Fruit fly (Drosophila melanogaster) whole organism: ENCODE data around the gene CG7567.

Experiments used
- CG8478 ChIP-seq: fragments of >200 bp; optimal IDR thresholded peaks from 2 replicates; lab custom pipeline; 2018; ENCODE audit warnings: inconsistent platforms
- Dll ChIP-seq: fragments of >200 bp; optimal IDR thresholded peaks from 2 replicates; lab custom pipeline; 2017
- pan ChIP-seq: fragments of >200 bp; optimal IDR thresholded peaks from 2 replicates; lab custom pipeline; 2017
- psq ChIP-seq: fragments of >200 bp; optimal IDR thresholded peaks from 2 replicates; lab custom pipeline; 2017

dm6 chr3R:29581420-29581819, 6.5 kb downstream of the CG7567 start:
- no peak for TF ChIP-seq psq (lab: Kevin White, UChicago)
- no peak for TF ChIP-seq Dll
- TF ChIP-seq CG8478 (lab: Kevin White, UChicago), result no peak
- TF ChIP-seq pan (lab: Kevin White, UChicago), result no peak
